Fruit fly (Drosophila melanogaster) whole organism, embryonic: Measurements from ENCODE around the gene Ttc19.

Experiments used
- Atf-2 ChIP-seq: fragments of 200-800 bp; sonication (Bioruptor generic); optimal IDR thresholded peaks from 2 replicates; lab custom pipeline; 2016; ENCODE audit warnings: missing biosample characterization, missing genetic modification characterization
- Blimp-1 ChIP-seq: fragments of 200-800 bp; sonication (Bioruptor generic); optimal IDR thresholded peaks from 3 replicates; lab custom pipeline; 2018; ENCODE audit warnings: missing biosample characterization, missing genetic modification characterization, mild to moderate bottlenecking, moderate library complexity, missing genetic modification reagents
- CG10366 ChIP-seq: fragments of 200-800 bp; sonication (Bioruptor generic); IDR thresholded peaks from 2 replicates; pipeline ENCODE4 v1.3.6; 2022; ENCODE audit warnings: missing biosample characterization, missing genetic modification characterization
- CG10979 ChIP-seq: fragments of 200-800 bp; sonication (Bioruptor generic); optimal IDR thresholded peaks from 2 replicates; lab custom pipeline; 2018; ENCODE audit warnings: missing biosample characterization, mild to moderate bottlenecking, missing genetic modification characterization, moderate library complexity
- CG11085 ChIP-seq: fragments of 200-800 bp; sonication (Bioruptor generic); IDR thresholded peaks from 2 replicates; pipeline ENCODE4 v1.3.6; 2022; ENCODE audit warnings: missing biosample characterization, missing genetic modification characterization
- CG11093 ChIP-seq: fragments of 200-800 bp; sonication (Bioruptor generic); IDR thresholded peaks from 3 replicates; pipeline ENCODE4 v1.3.6; 2022; ENCODE audit warnings: missing biosample characterization, missing genetic modification characterization
- CG11247 ChIP-seq: fragments of 200-800 bp; sonication (Bioruptor generic); IDR thresholded peaks from 2 replicates; pipeline ENCODE4 v1.3.6; 2022; ENCODE audit warnings: missing biosample characterization, missing genetic modification characterization
- CG11723 ChIP-seq: fragments of 200-800 bp; sonication (Bioruptor generic); optimal IDR thresholded peaks from 2 replicates; lab custom pipeline; 2017; ENCODE audit warnings: missing biosample characterization, mild to moderate bottlenecking, missing genetic modification characterization
- CG12155 ChIP-seq: fragments of 200-800 bp; sonication (Bioruptor generic); optimal IDR thresholded peaks from 3 replicates; lab custom pipeline; 2016; ENCODE audit warnings: missing biosample characterization, missing genetic modification characterization
- CG12942 ChIP-seq: fragments of 200-800 bp; sonication (Bioruptor generic); optimal IDR thresholded peaks from 3 replicates; lab custom pipeline; 2016; ENCODE audit warnings: missing biosample characterization, missing genetic modification characterization
- CG13296 ChIP-seq: fragments of 200-800 bp; sonication (Bioruptor generic); optimal IDR thresholded peaks from 3 replicates; lab custom pipeline; 2018; ENCODE audit warnings: missing biosample characterization, mild to moderate bottlenecking, missing genetic modification characterization
- CG14667 ChIP-seq: fragments of 200-800 bp; sonication (Bioruptor generic); IDR thresholded peaks from 2 replicates; pipeline ENCODE4 v1.3.6; 2022; ENCODE audit warnings: missing biosample characterization, missing genetic modification characterization
- CG17359 ChIP-seq: fragments of 200-800 bp; sonication (Bioruptor generic); optimal IDR thresholded peaks from 3 replicates; lab custom pipeline; 2018; ENCODE audit warnings: missing biosample characterization, mild to moderate bottlenecking, missing genetic modification characterization, moderate library complexity
- CG2678 ChIP-seq: fragments of 200-800 bp; sonication (Bioruptor generic); optimal IDR thresholded peaks from 3 replicates; lab custom pipeline; 2019; ENCODE audit warnings: missing biosample characterization, mild to moderate bottlenecking, missing genetic modification characterization, moderate library complexity
- CG2712 ChIP-seq: fragments of 200-800 bp; optimal IDR thresholded peaks from 3 replicates; lab custom pipeline; 2019; ENCODE audit warnings: missing biosample characterization, mild to moderate bottlenecking, missing genetic modification characterization, moderate library complexity
- CG2875 ChIP-seq: fragments of 200-800 bp; sonication (Bioruptor generic); optimal IDR thresholded peaks from 2 replicates; lab custom pipeline; 2017; ENCODE audit warnings: missing biosample characterization, mild to moderate bottlenecking, missing genetic modification characterization, missing genetic modification reagents
- CG33557 ChIP-seq: fragments of 200-800 bp; sonication (Bioruptor generic); optimal IDR thresholded peaks from 2 replicates; lab custom pipeline; 2019; ENCODE audit warnings: missing biosample characterization, mild to moderate bottlenecking, missing genetic modification characterization, moderate library complexity
- CG34224 ChIP-seq: fragments of 200-800 bp; sonication (Bioruptor generic); IDR thresholded peaks from 3 replicates; pipeline ENCODE4 v1.3.6; 2022; ENCODE audit warnings: missing biosample characterization, missing genetic modification characterization; ENCODE audit not compliant: partially characterized antibody
- CG42726 ChIP-seq: fragments of 200-800 bp; sonication (Bioruptor generic); IDR thresholded peaks from 2 replicates; pipeline ENCODE4 v1.3.6; 2022; ENCODE audit warnings: missing biosample characterization, missing genetic modification characterization; ENCODE audit not compliant: partially characterized antibody
- CG4282 ChIP-seq: fragments of 200-800 bp; sonication (Bioruptor generic); optimal IDR thresholded peaks from 2 replicates; lab custom pipeline; 2016; ENCODE audit warnings: missing biosample characterization, missing genetic modification characterization
- CG4820 ChIP-seq: fragments of 200-800 bp; sonication (Bioruptor generic); optimal IDR thresholded peaks from 3 replicates; lab custom pipeline; 2016; ENCODE audit warnings: missing biosample characterization, missing genetic modification characterization
- CG6654 ChIP-seq: fragments of 200-800 bp; sonication (Bioruptor generic); optimal IDR thresholded peaks from 2 replicates; lab custom pipeline; 2017; ENCODE audit warnings: missing biosample characterization, mild to moderate bottlenecking, missing genetic modification characterization
- CG6689 ChIP-seq: fragments of 200-800 bp; sonication (Bioruptor generic); IDR thresholded peaks from 2 replicates; pipeline ENCODE4 v1.3.6; 2022; ENCODE audit warnings: missing biosample characterization, missing genetic modification characterization
- CG9817 ChIP-seq: fragments of 200-800 bp; sonication (Bioruptor generic); optimal IDR thresholded peaks from 2 replicates; lab custom pipeline; 2018; ENCODE audit warnings: missing biosample characterization, mild to moderate bottlenecking, missing genetic modification characterization, moderate library complexity
- Dp ChIP-seq: fragments of 200-800 bp; sonication (Bioruptor generic); optimal IDR thresholded peaks from 2 replicates; lab custom pipeline; 2018; ENCODE audit warnings: missing biosample characterization, mild to moderate bottlenecking, missing genetic modification characterization, moderate library complexity
- Gug ChIP-seq: fragments of 200-800 bp; sonication (Bioruptor generic); IDR thresholded peaks from 4 replicates; pipeline ENCODE4 v1.3.6; 2022; ENCODE audit warnings: missing biosample characterization, missing genetic modification characterization
- HLH54F ChIP-seq: fragments of 200-800 bp; sonication (Bioruptor generic); optimal IDR thresholded peaks from 3 replicates; lab custom pipeline; 2016; ENCODE audit warnings: missing biosample characterization, missing genetic modification characterization
- Lhr ChIP-seq: fragments of 200-800 bp; sonication (Bioruptor generic); optimal IDR thresholded peaks from 3 replicates; lab custom pipeline; 2017; ENCODE audit warnings: mild to moderate bottlenecking, missing biosample characterization, missing genetic modification reagents, missing genetic modification characterization
- NC2α ChIP-seq: fragments of 200-800 bp; sonication (Bioruptor generic); optimal IDR thresholded peaks from 2 replicates; lab custom pipeline; 2016; ENCODE audit warnings: missing biosample characterization, missing genetic modification characterization
- Oli ChIP-seq: fragments of 200-800 bp; sonication (Bioruptor generic); optimal IDR thresholded peaks from 2 replicates; lab custom pipeline; 2018; ENCODE audit warnings: missing biosample characterization, mild to moderate bottlenecking, missing genetic modification characterization, moderate library complexity
- Ptx1 ChIP-seq: fragments of 200-800 bp; sonication (Bioruptor generic); IDR thresholded peaks from 2 replicates; pipeline ENCODE4 v1.3.6; 2022; ENCODE audit warnings: missing biosample characterization, missing genetic modification characterization
- Six4 ChIP-seq: fragments of 200-800 bp; sonication (Bioruptor generic); optimal IDR thresholded peaks from 2 replicates; lab custom pipeline; 2016; ENCODE audit warnings: missing biosample characterization, missing genetic modification characterization
- Sox102F ChIP-seq: fragments of 200-800 bp; sonication (Bioruptor generic); optimal IDR thresholded peaks from 2 replicates; lab custom pipeline; 2018; ENCODE audit warnings: missing biosample characterization, mild to moderate bottlenecking, missing genetic modification characterization, moderate library complexity
- Trl ChIP-seq, 3 experiments: fragments of >200 bp in 2 of 3; fragments of 200-800 bp in 1 of 3; sonication (Bioruptor generic) in 1 of 3; optimal IDR thresholded peaks; 2 replicates in 1 of 3; 3 replicates in 2 of 3; lab custom pipeline; 2016 to 2017; ENCODE audit warnings: missing biosample characterization in 1 of 3, missing genetic modification characterization in 1 of 3
- Xbp1 ChIP-seq: fragments of 200-800 bp; sonication (Bioruptor generic); optimal IDR thresholded peaks from 3 replicates; lab custom pipeline; 2016; ENCODE audit warnings: missing biosample characterization, mild to moderate bottlenecking, missing genetic modification characterization
- chm ChIP-seq: fragments of 200-800 bp; sonication (Bioruptor generic); IDR thresholded peaks from 2 replicates; pipeline ENCODE4 v1.3.6; 2022; ENCODE audit warnings: missing biosample characterization, missing genetic modification characterization
- gem ChIP-seq: fragments of 200-800 bp; sonication (Bioruptor generic); optimal IDR thresholded peaks from 2 replicates; lab custom pipeline; 2019; ENCODE audit warnings: missing biosample characterization, mild to moderate bottlenecking, missing genetic modification characterization, moderate library complexity
- gfzf ChIP-seq: fragments of 200-800 bp; sonication (Bioruptor generic); optimal IDR thresholded peaks from 2 replicates; lab custom pipeline; 2016; ENCODE audit warnings: missing biosample characterization, mild to moderate bottlenecking, missing genetic modification characterization, moderate library complexity
- gsb-n ChIP-seq: fragments of 200-800 bp; sonication (Bioruptor generic); optimal IDR thresholded peaks from 3 replicates; lab custom pipeline; 2018; ENCODE audit warnings: missing biosample characterization, mild to moderate bottlenecking, missing genetic modification characterization
- her ChIP-seq: fragments of 200-800 bp; sonication (Bioruptor generic); optimal IDR thresholded peaks from 2 replicates; lab custom pipeline; 2016; ENCODE audit warnings: missing biosample characterization, missing genetic modification characterization
- jumu ChIP-seq: fragments of 200-800 bp; sonication (Bioruptor generic); optimal IDR thresholded peaks from 3 replicates; lab custom pipeline; 2016; ENCODE audit warnings: missing biosample characterization, missing genetic modification characterization
- lab ChIP-seq: fragments of 200-800 bp; sonication (Bioruptor generic); optimal IDR thresholded peaks from 3 replicates; lab custom pipeline; 2017; ENCODE audit warnings: missing biosample characterization, missing genetic modification characterization, mild to moderate bottlenecking, moderate library complexity, missing genetic modification reagents
- org-1 ChIP-seq: fragments of 200-800 bp; sonication (Bioruptor generic); optimal IDR thresholded peaks from 2 replicates; lab custom pipeline; 2017; ENCODE audit warnings: missing biosample characterization, missing genetic modification characterization
- pros ChIP-seq: fragments of 200-800 bp; sonication (Bioruptor generic); optimal IDR thresholded peaks from 3 replicates; lab custom pipeline; 2019; ENCODE audit warnings: missing biosample characterization, mild to moderate bottlenecking, missing genetic modification characterization, moderate library complexity
- repo ChIP-seq: fragments of 200-800 bp; sonication (Bioruptor generic); optimal IDR thresholded peaks from 2 replicates; lab custom pipeline; 2016; ENCODE audit warnings: missing biosample characterization, missing genetic modification characterization
- shn ChIP-seq: fragments of 200-800 bp; sonication (Bioruptor generic); optimal IDR thresholded peaks from 3 replicates; lab custom pipeline; 2016; ENCODE audit warnings: missing biosample characterization, missing genetic modification characterization
- sima ChIP-seq: fragments of 200-800 bp; sonication (Bioruptor generic); optimal IDR thresholded peaks from 2 replicates; lab custom pipeline; 2016; ENCODE audit warnings: missing biosample characterization, missing genetic modification characterization
- sisA ChIP-seq: fragments of 200-800 bp; sonication (Bioruptor generic); IDR thresholded peaks from 2 replicates; pipeline ENCODE4 v1.3.6; 2022; ENCODE audit warnings: missing biosample characterization, missing genetic modification characterization
- toy ChIP-seq: fragments of 200-800 bp; sonication (Bioruptor generic); IDR thresholded peaks from 2 replicates; pipeline ENCODE4 v1.3.6; 2022; ENCODE audit warnings: missing biosample characterization, missing genetic modification characterization
- unc-4 ChIP-seq: fragments of 200-800 bp; sonication (Bioruptor generic); IDR thresholded peaks from 2 replicates; pipeline ENCODE4 v1.3.6; 2022; ENCODE audit warnings: missing biosample characterization, missing genetic modification characterization; ENCODE audit not compliant: partially characterized antibody

The Ttc19 gene

dm6 chr2L:19034213-19034929 lies 10.6 kb downstream of the Ttc19 start, which contains the start of the genes mib2 and CG31800 (continued):
- TF ChIP-seq shn (GFP tag; lab: Kevin White, UChicago) (no peak), Atf-2 (GFP tag; lab: Kevin White, UChicago) (no peak), Sox102F (GFP tag; lab: Kevin White, UChicago) (no peak), Six4 (GFP tag; lab: Kevin White, UChicago) (no peak), CG42726 (peak; percentile 80), HLH54F (GFP tag; lab: Kevin White, UChicago) (no peak), CG9817 (no peak), CG11085 (GFP tag; lab: Robert Waterston, UW) (no peak), gfzf (peak; percentile 22), CG12155 (no peak), gem (no peak), Xbp1 (GFP tag; lab: Kevin White, UChicago) (peak; percentile 26), CG6654 (GFP tag; lab: Kevin White, UChicago) (no peak), chm (0 out of 2 replicates have a peak, but pooled peaks have one; percentile 38), CG10366 (GFP tag; lab: Robert Waterston, UW) (no peak), CG2678 (tag; lab: Kevin White, UChicago) (no peak), toy (GFP tag; lab: Robert Waterston, UW) (no peak), Gug (no peak), CG33557 (no peak), CG34224 (GFP tag; lab: Robert Waterston, UW) (peak; percentile 80), CG11723 (no peak), sima (GFP tag; lab: Kevin White, UChicago) (no peak), her (no peak), Blimp-1 (GFP tag; lab: Kevin White, UChicago) (no peak), CG11247 (GFP tag; lab: Robert Waterston, UW) (no peak), lab (no peak), Oli (tag; lab: Kevin White, UChicago) (no peak), CG4820 (no peak), Ptx1 (GFP tag; lab: Robert Waterston, UW) (no peak), unc-4 (GFP tag; lab: Robert Waterston, UW) (peak; percentile 79), CG2712 (no peak), CG2875 (GFP tag; lab: Kevin White, UChicago) (no peak), CG10979 (tag; lab: Kevin White, UChicago) (no peak), CG17359 (no peak), NC2α (no peak), CG13296 (GFP tag; lab: Kevin White, UChicago) (no peak), CG6689 (GFP tag; lab: Robert Waterston, UW) (no peak), CG12942 (GFP tag; lab: Kevin White, UChicago) (no peak), org-1 (no peak), Trl (optimal IDR thresholded peaks at IDR 0.05; lab: Kevin White, UChicago) (no peak), Trl (GFP tag; optimal IDR thresholded peaks at IDR 0.05; lab: Kevin White, UChicago) (no peak), sisA (GFP tag; lab: Robert Waterston, UW) (no peak), CG14667 (no peak), pros (GFP tag; lab: Kevin White, UChicago) (no peak), CG11093 (GFP tag; lab: Robert Waterston, UW) (no peak), Lhr (GFP tag; lab: Kevin White, UChicago) (no peak), CG4282 (GFP tag; lab: Kevin White, UChicago) (no peak), Dp (GFP tag; lab: Kevin White, UChicago) (no peak), jumu (GFP tag; lab: Kevin White, UChicago) (no peak), gsb-n (tag; lab: Kevin White, UChicago) (no peak), repo (no peak)
